Fruit fly (Drosophila melanogaster) whole organism, embryonic: ENCODE measurements around the gene Src64B.

Source experiments
- Bdp1 ChIP-seq: fragments of 200-800 bp; sonication (Bioruptor generic); optimal IDR thresholded peaks from 3 replicates; lab custom pipeline; 2016; ENCODE audit warnings: missing biosample characterization, missing genetic modification characterization
- Bteb2 ChIP-seq: fragments of 200-800 bp; sonication (Bioruptor generic); optimal IDR thresholded peaks from 2 replicates; lab custom pipeline; 2016; ENCODE audit warnings: missing biosample characterization, missing genetic modification characterization
- CG10321 ChIP-seq: fragments of 200-800 bp; sonication (Bioruptor generic); IDR thresholded peaks from 2 replicates; pipeline ENCODE4 v1.3.6; 2022; ENCODE audit warnings: missing biosample characterization, missing genetic modification characterization
- CG12236 ChIP-seq: fragments of 200-800 bp; sonication (Bioruptor generic); optimal IDR thresholded peaks from 2 replicates; lab custom pipeline; 2016; ENCODE audit warnings: missing biosample characterization, missing genetic modification characterization
- CG13424 ChIP-seq: fragments of 200-800 bp; sonication (Bioruptor generic); optimal IDR thresholded peaks from 2 replicates; lab custom pipeline; 2019; ENCODE audit warnings: missing biosample characterization, mild to moderate bottlenecking, missing genetic modification characterization, moderate library complexity
- CG14965 ChIP-seq: fragments of 200-800 bp; sonication (Bioruptor generic); optimal IDR thresholded peaks from 2 replicates; lab custom pipeline; 2016; ENCODE audit warnings: missing biosample characterization, missing genetic modification characterization, borderline replicate concordance
- CG15011 ChIP-seq: fragments of 200-800 bp; sonication (Bioruptor generic); optimal IDR thresholded peaks from 3 replicates; lab custom pipeline; 2018; ENCODE audit warnings: missing biosample characterization, mild to moderate bottlenecking, missing genetic modification characterization
- CG17328 ChIP-seq: fragments of 200-800 bp; sonication (Bioruptor generic); IDR thresholded peaks from 2 replicates; pipeline ENCODE4 v1.3.6; 2022; ENCODE audit warnings: missing biosample characterization, missing genetic modification characterization
- CG17568 ChIP-seq: fragments of 200-800 bp; sonication (Bioruptor generic); optimal IDR thresholded peaks from 2 replicates; lab custom pipeline; 2018; ENCODE audit warnings: missing biosample characterization, mild to moderate bottlenecking, missing genetic modification characterization, moderate library complexity
- CG17802 ChIP-seq: fragments of 200-800 bp; sonication (Bioruptor generic); optimal IDR thresholded peaks from 2 replicates; lab custom pipeline; 2018; ENCODE audit warnings: missing biosample characterization, mild to moderate bottlenecking, missing genetic modification characterization, moderate library complexity
- CG18011 ChIP-seq: fragments of 200-800 bp; sonication (Bioruptor generic); optimal IDR thresholded peaks from 2 replicates; lab custom pipeline; 2017; ENCODE audit warnings: missing biosample characterization, missing genetic modification characterization, mild to moderate bottlenecking, moderate library complexity, missing genotype
- CG18476 ChIP-seq: fragments of 200-800 bp; sonication (Bioruptor generic); optimal IDR thresholded peaks from 2 replicates; lab custom pipeline; 2016; ENCODE audit warnings: missing biosample characterization, mild to moderate bottlenecking, missing genetic modification characterization
- CG18764 ChIP-seq: fragments of 200-800 bp; sonication (Bioruptor generic); optimal IDR thresholded peaks from 3 replicates; lab custom pipeline; 2016; ENCODE audit warnings: missing biosample characterization, missing genetic modification characterization
- CG2875 ChIP-seq: fragments of 200-800 bp; sonication (Bioruptor generic); optimal IDR thresholded peaks from 2 replicates; lab custom pipeline; 2017; ENCODE audit warnings: missing biosample characterization, mild to moderate bottlenecking, missing genetic modification characterization, missing genetic modification reagents
- CG4282 ChIP-seq: fragments of 200-800 bp; sonication (Bioruptor generic); optimal IDR thresholded peaks from 2 replicates; lab custom pipeline; 2016; ENCODE audit warnings: missing biosample characterization, missing genetic modification characterization
- CG9437 ChIP-seq: fragments of 200-800 bp; sonication (Bioruptor generic); optimal IDR thresholded peaks from 2 replicates; lab custom pipeline; 2018; ENCODE audit warnings: missing biosample characterization, mild to moderate bottlenecking, missing genetic modification characterization
- CkIIα-i1 ChIP-seq: fragments of 200-800 bp; sonication (Bioruptor generic); IDR thresholded peaks from 2 replicates; pipeline ENCODE4 v1.3.6; 2022; ENCODE audit warnings: missing biosample characterization, missing genetic modification characterization
- Dad ChIP-seq: fragments of 200-800 bp; sonication (Bioruptor generic); optimal IDR thresholded peaks from 3 replicates; lab custom pipeline; 2016; ENCODE audit warnings: missing biosample characterization, missing genetic modification characterization
- Dp ChIP-seq: fragments of 200-800 bp; sonication (Bioruptor generic); optimal IDR thresholded peaks from 2 replicates; lab custom pipeline; 2018; ENCODE audit warnings: missing biosample characterization, mild to moderate bottlenecking, missing genetic modification characterization, moderate library complexity
- E2f2 ChIP-seq: fragments of 200-800 bp; sonication (Bioruptor generic); IDR thresholded peaks from 2 replicates; pipeline ENCODE4 v1.3.6; 2022; ENCODE audit warnings: missing biosample characterization, missing genetic modification characterization
- Ets97D ChIP-seq: fragments of 200-800 bp; sonication (Bioruptor generic); optimal IDR thresholded peaks from 3 replicates; lab custom pipeline; 2016; ENCODE audit warnings: missing biosample characterization, missing genetic modification characterization
- GATAe ChIP-seq: fragments of 200-800 bp; sonication (Bioruptor generic); conservative IDR thresholded peaks from 2 replicates; pipeline ENCODE4 v1.3.6; 2022; ENCODE audit warnings: missing biosample characterization, missing genetic modification characterization
- Hr3 ChIP-seq: fragments of 200-800 bp; sonication (Bioruptor generic); optimal IDR thresholded peaks from 3 replicates; lab custom pipeline; 2016; ENCODE audit warnings: missing biosample characterization, missing genetic modification characterization
- NC2α ChIP-seq: fragments of 200-800 bp; sonication (Bioruptor generic); optimal IDR thresholded peaks from 2 replicates; lab custom pipeline; 2016; ENCODE audit warnings: missing biosample characterization, missing genetic modification characterization
- Optix ChIP-seq: fragments of 200-800 bp; sonication (Bioruptor generic); IDR thresholded peaks from 3 replicates; pipeline ENCODE4 v1.3.6; 2022; ENCODE audit warnings: missing biosample characterization, missing genetic modification characterization
- Pdp1 ChIP-seq, 2 experiments: fragments of 200-800 bp; sonication (Bioruptor generic); optimal IDR thresholded peaks; 3 replicates each; lab custom pipeline; 2016; ENCODE audit warnings: missing biosample characterization in 2 of 2, missing genetic modification characterization in 2 of 2, mild to moderate bottlenecking in 1 of 2, moderate library complexity in 1 of 2
- Sin3A ChIP-seq: fragments of >200 bp; optimal IDR thresholded peaks from 2 replicates; lab custom pipeline; 2018
- Six4 ChIP-seq: fragments of 200-800 bp; sonication (Bioruptor generic); optimal IDR thresholded peaks from 2 replicates; lab custom pipeline; 2016; ENCODE audit warnings: missing biosample characterization, missing genetic modification characterization
- Sox100B ChIP-seq: fragments of 200-800 bp; sonication (Bioruptor generic); optimal IDR thresholded peaks from 3 replicates; lab custom pipeline; 2018; ENCODE audit warnings: missing biosample characterization, mild to moderate bottlenecking, missing genetic modification characterization
- YL-1 ChIP-seq: fragments of 200-800 bp; sonication (Bioruptor generic); optimal IDR thresholded peaks from 3 replicates; lab custom pipeline; 2017; ENCODE audit warnings: missing biosample characterization, mild to moderate bottlenecking, missing genetic modification characterization
- ato ChIP-seq: fragments of 200-800 bp; sonication (Bioruptor generic); IDR thresholded peaks from 2 replicates; pipeline ENCODE4 v1.3.6; 2022; ENCODE audit warnings: missing biosample characterization, missing genetic modification characterization; ENCODE audit not compliant: partially characterized antibody
- cwo ChIP-seq: fragments of 200-800 bp; sonication (Bioruptor generic); optimal IDR thresholded peaks from 3 replicates; lab custom pipeline; 2017; ENCODE audit warnings: missing biosample characterization, missing genetic modification characterization, mild to moderate bottlenecking, moderate library complexity, missing genetic modification reagents
- dan ChIP-seq: fragments of 200-800 bp; sonication (Bioruptor generic); IDR thresholded peaks from 2 replicates; pipeline ENCODE4 v1.3.6; 2022; ENCODE audit warnings: missing biosample characterization, missing genetic modification characterization
- exex ChIP-seq: fragments of 200-800 bp; sonication (Bioruptor generic); optimal IDR thresholded peaks from 4 replicates; lab custom pipeline; 2018; ENCODE audit warnings: missing biosample characterization, mild to moderate bottlenecking, missing genetic modification characterization, moderate library complexity
- ftz-f1 ChIP-seq: fragments of 200-800 bp; sonication (Bioruptor generic); optimal IDR thresholded peaks from 2 replicates; lab custom pipeline; 2016; ENCODE audit warnings: missing biosample characterization, missing genetic modification characterization
- gsb ChIP-seq: fragments of 200-800 bp; sonication (Bioruptor generic); IDR thresholded peaks from 2 replicates; pipeline ENCODE4 v1.3.6; 2022; ENCODE audit warnings: missing biosample characterization, missing genetic modification characterization
- jigr1 ChIP-seq: fragments of 200-800 bp; sonication (Bioruptor generic); IDR thresholded peaks from 3 replicates; pipeline ENCODE4 v1.3.6; 2022; ENCODE audit warnings: missing biosample characterization, missing genetic modification characterization
- jumu ChIP-seq: fragments of 200-800 bp; sonication (Bioruptor generic); optimal IDR thresholded peaks from 3 replicates; lab custom pipeline; 2016; ENCODE audit warnings: missing biosample characterization, missing genetic modification characterization
- lab ChIP-seq: fragments of 200-800 bp; sonication (Bioruptor generic); optimal IDR thresholded peaks from 3 replicates; lab custom pipeline; 2017; ENCODE audit warnings: missing biosample characterization, missing genetic modification characterization, mild to moderate bottlenecking, moderate library complexity, missing genetic modification reagents
- ro ChIP-seq: fragments of 200-800 bp; sonication (Bioruptor generic); IDR thresholded peaks from 2 replicates; pipeline ENCODE4 v1.3.6; 2022; ENCODE audit warnings: missing biosample characterization, missing genetic modification characterization
- sima ChIP-seq: fragments of 200-800 bp; sonication (Bioruptor generic); optimal IDR thresholded peaks from 2 replicates; lab custom pipeline; 2016; ENCODE audit warnings: missing biosample characterization, missing genetic modification characterization
- slp2 ChIP-seq: fragments of 200-800 bp; sonication (Bioruptor generic); optimal IDR thresholded peaks from 2 replicates; lab custom pipeline; 2016; ENCODE audit warnings: missing biosample characterization, missing genetic modification characterization
- so ChIP-seq: fragments of 200-800 bp; sonication (Bioruptor generic); IDR thresholded peaks from 3 replicates; pipeline ENCODE4 v1.3.6; 2022; ENCODE audit warnings: missing biosample characterization, missing genetic modification characterization
- stc ChIP-seq: fragments of 200-800 bp; sonication (Bioruptor generic); IDR thresholded peaks from 2 replicates; pipeline ENCODE4 v1.3.6; 2022; ENCODE audit warnings: missing biosample characterization, missing genetic modification characterization

Src64B gene

dm6 chr3L:4553395-4553794, 72.6 kb downstream of the Src64B start (continued):
- TF ChIP-seq CG4282 (GFP tag; lab: Kevin White, UChicago) (no peak), jumu (GFP tag; lab: Kevin White, UChicago) (no peak), Six4 (GFP tag; lab: Kevin White, UChicago) (no peak), CkIIα-i1 (no peak), Sin3A (lab: Kevin White, UChicago) (no peak), dan (GFP tag; lab: Robert Waterston, UW) (no peak), CG13424 (tag; lab: Kevin White, UChicago) (no peak), CG10321 (GFP tag; lab: Robert Waterston, UW) (peak; percentile 94), ato (GFP tag; lab: Robert Waterston, UW) (no peak), jigr1 (GFP tag; lab: Robert Waterston, UW) (no peak), Pdp1 (GFP tag; optimal IDR thresholded peaks at IDR 0.05; lab: Kevin White, UChicago) (no peak), ftz-f1 (GFP tag; lab: Kevin White, UChicago) (no peak), YL-1 (GFP tag; lab: Kevin White, UChicago) (no peak), Dp (GFP tag; lab: Kevin White, UChicago) (peak; percentile 91), Ets97D (GFP tag; lab: Kevin White, UChicago) (peak; percentile 69), so (GFP tag; lab: Robert Waterston, UW) (no peak), Bdp1 (GFP tag; lab: Kevin White, UChicago) (no peak), CG15011 (GFP tag; lab: Kevin White, UChicago) (no peak), Bteb2 (GFP tag; lab: Kevin White, UChicago) (no peak), CG2875 (GFP tag; lab: Kevin White, UChicago) (no peak), stc (GFP tag; lab: Robert Waterston, UW) (no peak), CG18476 (GFP tag; lab: Kevin White, UChicago) (no peak), NC2α (GFP tag; lab: Kevin White, UChicago) (no peak), CG17328 (no peak), CG18764 (no peak), slp2 (GFP tag; lab: Kevin White, UChicago) (no peak), Hr3 (GFP tag; lab: Kevin White, UChicago) (peak; percentile 38), cwo (GFP tag; lab: Kevin White, UChicago) (no peak), Optix (GFP tag; lab: Robert Waterston, UW) (no peak), CG9437 (GFP tag; lab: Kevin White, UChicago) (no peak)

- TF ChIP-seq sima (GFP tag; lab: Kevin White, UChicago) (no peak), CG17568 (GFP tag; lab: Kevin White, UChicago) (no peak), GATAe (GFP tag; lab: Robert Waterston, UW) (no peak), gsb (GFP tag; lab: Robert Waterston, UW) (no peak), Dad (GFP tag; lab: Kevin White, UChicago) (no peak), CG18011 (GFP tag; lab: Kevin White, UChicago) (no peak), Bdp1 (GFP tag; lab: Kevin White, UChicago) (no peak), CG12236 (no peak), CG14965 (GFP tag; lab: Kevin White, UChicago) (no peak), CG17802 (tag; lab: Kevin White, UChicago) (no peak), ro (no peak), lab (peak; percentile 68), exex (tag; lab: Kevin White, UChicago) (peak; percentile 80), E2f2 (GFP tag; lab: Robert Waterston, UW) (no peak), Sox100B (GFP tag; lab: Kevin White, UChicago) (no peak)
Observed at dm6 chr3L:4551810-4552209, 74.2 kb downstream of the Src64B start.
